Worm (Caenorhabditis elegans): ENCODE results near the gene Y69A2AR.1.

Y69A2AR.1 gene

DNA sequence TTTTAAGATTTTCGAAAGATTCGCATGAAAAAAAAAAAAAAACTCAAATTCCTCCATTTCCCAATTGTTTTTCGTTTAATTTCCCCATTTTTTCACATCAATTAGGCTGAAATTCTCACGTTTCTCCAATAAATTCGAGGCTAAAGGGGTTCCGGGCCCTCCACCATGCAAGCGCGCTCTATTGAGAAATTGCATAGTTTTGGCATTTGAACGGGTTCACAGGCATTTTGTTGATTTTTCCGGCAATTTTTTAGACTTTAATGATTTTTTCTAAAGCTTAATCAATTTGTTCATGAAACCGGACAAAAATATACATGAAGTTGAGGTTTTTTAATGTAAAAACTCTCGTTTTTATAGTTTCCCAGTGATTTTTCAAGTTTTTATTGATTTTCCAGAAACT is 723 bp upstream of the Y69A2AR.1 start (continued):
- TF ChIP-seq fkh-8 (tag; optimal IDR thresholded peaks at IDR 0.05) = no peak
- TF ChIP-seq zip-4 (GFP tag; optimal IDR thresholded peaks at IDR 0.05) = no peak
- no peak for TF ChIP-seq aly-2 (tag; optimal IDR thresholded peaks at IDR 0.05)
- TF ChIP-seq tbx-2 (tag; optimal IDR thresholded peaks at IDR 0.05) = no peak
- TF ChIP-seq dpl-1 (GFP tag; optimal IDR thresholded peaks at IDR 0.05) = peak; percentile 38 to 64 (median 39)
- TF ChIP-seq hlh-4 (tag; optimal IDR thresholded peaks at IDR 0.05) = no peak
- no peak for TF ChIP-seq sptf-1 (tag; optimal IDR thresholded peaks at IDR 0.05)
- TF ChIP-seq nhr-237 (tag; optimal IDR thresholded peaks at IDR 0.05) = no peak
- peak; percentile 53 for TF ChIP-seq nhr-85 (tag)
- no peak for TF ChIP-seq fos-1 (tag; optimal IDR thresholded peaks at IDR 0.05)
- peak; percentile 25 for TF ChIP-seq lin-15B (tag; optimal IDR thresholded peaks at IDR 0.05)
- TF ChIP-seq mab-9 (GFP tag; IDR thresholded peaks at IDR 0.05) = no peak
- no peak for TF ChIP-seq lir-3 (tag; optimal IDR thresholded peaks at IDR 0.05; ENCODE audit: poor library complexity)
- no peak for TF ChIP-seq ama-1 (optimal IDR thresholded peaks at IDR 0.05)
- TF ChIP-seq egl-13 (tag; optimal IDR thresholded peaks at IDR 0.05) = no peak
- no peak for TF ChIP-seq nhr-71 (tag; optimal IDR thresholded peaks at IDR 0.05)
- TF ChIP-seq aha-1 (tag; optimal IDR thresholded peaks at IDR 0.05) = no peak
- TF ChIP-seq ceh-90 (tag; optimal IDR thresholded peaks at IDR 0.05) = no peak
- TF ChIP-seq ceh-88 (GFP tag; IDR thresholded peaks at IDR 0.05) = no peak
- TF ChIP-seq elt-2 (tag; optimal IDR thresholded peaks at IDR 0.05) = no peak
- no peak for TF ChIP-seq unc-98 (GFP tag; IDR thresholded peaks at IDR 0.05)
- peak; percentile 8 to 38 for TF ChIP-seq efl-1 (optimal IDR thresholded peaks at IDR 0.05)
- TF ChIP-seq efl-1 (GFP tag; optimal IDR thresholded peaks at IDR 0.05 in 1 of 2) = peak; percentile 50 to 94
- TF ChIP-seq efl-3 (GFP tag; optimal IDR thresholded peaks at IDR 0.05) = no peak
- peak; percentile 35 to 56 for TF ChIP-seq lin-35 (GFP tag; optimal IDR thresholded peaks at IDR 0.05)
- TF ChIP-seq lin-14 (GFP tag; optimal IDR thresholded peaks at IDR 0.05) = peak; percentile 36
- TF ChIP-seq vab-15 (tag; optimal IDR thresholded peaks at IDR 0.05) = no peak
- no peak for TF ChIP-seq hpl-2 (GFP tag; optimal IDR thresholded peaks at IDR 0.05)
- no peak for TF ChIP-seq pax-3 (tag; optimal IDR thresholded peaks at IDR 0.05)
- no peak for TF ChIP-seq unc-130 (tag; optimal IDR thresholded peaks at IDR 0.05)
- TF ChIP-seq pag-3 (tag; optimal IDR thresholded peaks at IDR 0.05; ENCODE audit: borderline replicate concordance, insufficient read depth) = peak; percentile 72
- TF ChIP-seq unc-62 (GFP tag; optimal IDR thresholded peaks at IDR 0.05) = no peak
- no peak for TF ChIP-seq sox-4 (tag; optimal IDR thresholded peaks at IDR 0.05)
- no peak for TF ChIP-seq C34B4.2 (tag; optimal IDR thresholded peaks at IDR 0.05)

DNA sequence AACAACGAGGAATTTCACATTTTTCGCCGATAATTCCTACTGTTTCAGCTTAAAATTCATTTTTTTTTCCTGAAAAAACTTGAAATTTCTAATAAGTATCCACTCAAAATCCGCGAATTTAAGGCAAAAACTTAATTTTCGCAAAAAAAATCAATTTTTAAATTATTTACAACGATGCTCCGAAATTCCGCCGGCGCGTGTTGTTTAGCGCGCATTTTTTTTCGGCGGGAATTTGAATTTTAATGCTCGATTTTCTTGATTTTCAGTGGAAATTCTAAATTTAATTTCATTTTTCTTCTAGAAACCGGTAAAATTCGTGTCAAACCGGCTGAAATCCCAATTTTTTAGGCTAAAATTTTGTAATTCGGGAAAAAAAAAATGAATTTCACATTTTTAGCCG is 1.3 kb downstream of the Y69A2AR.1 start:
- TF ChIP-seq efl-1 (optimal IDR thresholded peaks at IDR 0.05) (peak in 1 of 2 experiments; percentile 8), efl-1 (GFP tag; optimal IDR thresholded peaks at IDR 0.05 in 1 of 2) (peak in 1 of 2 experiments; percentile 25)

DNA sequence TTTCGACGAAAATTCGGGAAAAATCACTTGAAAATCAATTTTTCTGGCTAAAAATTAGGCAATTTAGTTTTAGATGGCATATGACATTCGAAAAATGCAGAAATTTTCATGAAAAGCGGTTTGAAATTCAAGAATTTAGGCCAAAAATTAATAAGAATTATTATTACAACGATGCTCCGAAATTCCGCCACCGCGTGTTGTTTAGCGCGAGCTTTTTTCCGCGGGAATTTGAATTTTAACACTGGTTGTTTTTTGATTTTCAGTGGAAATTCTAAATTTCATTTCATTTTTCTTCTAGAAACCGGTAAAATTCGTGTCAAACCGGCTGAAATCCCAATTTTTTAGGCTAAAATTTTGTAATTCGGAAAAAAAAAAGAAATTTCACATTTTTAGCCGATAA is 3.8 kb downstream of the Y69A2AR.1 start:
- peak; percentile 77 to 87 (median 84) for TF ChIP-seq dpl-1 (GFP tag; optimal IDR thresholded peaks at IDR 0.05)
- TF ChIP-seq nhr-20 (tag; optimal IDR thresholded peaks at IDR 0.05) = no peak
- no peak for TF ChIP-seq nhr-76 (tag; optimal IDR thresholded peaks at IDR 0.05)
- no peak for TF ChIP-seq efl-3 (GFP tag; optimal IDR thresholded peaks at IDR 0.05)
- TF ChIP-seq nhr-12 (tag; optimal IDR thresholded peaks at IDR 0.05) = no peak
- TF ChIP-seq Y116A8C.19 (tag; optimal IDR thresholded peaks at IDR 0.05; ENCODE audit: borderline replicate concordance) = no peak
- no peak for TF ChIP-seq jun-1 (tag; optimal IDR thresholded peaks at IDR 0.05)
- TF ChIP-seq ama-1 (optimal IDR thresholded peaks at IDR 0.05) = no peak
- peak; percentile 20 to 60 for TF ChIP-seq lsy-2 (tag; optimal IDR thresholded peaks at IDR 0.05)
- no peak for TF ChIP-seq egl-13 (tag; optimal IDR thresholded peaks at IDR 0.05)
- peak; percentile 84 to 91 for TF ChIP-seq lin-35 (GFP tag; optimal IDR thresholded peaks at IDR 0.05)
- no peak for TF ChIP-seq tbx-2 (tag; optimal IDR thresholded peaks at IDR 0.05)
- no peak for TF ChIP-seq unc-62 (GFP tag; optimal IDR thresholded peaks at IDR 0.05)
- TF ChIP-seq nhr-47 (tag; optimal IDR thresholded peaks at IDR 0.05) = peak; percentile 28
- peak; percentile 65 to 85 for TF ChIP-seq efl-1 (optimal IDR thresholded peaks at IDR 0.05)
- TF ChIP-seq efl-1 (GFP tag; optimal IDR thresholded peaks at IDR 0.05 in 1 of 2) = peak; percentile 90 to 99
- TF ChIP-seq nhr-19 (GFP tag; conservative IDR thresholded peaks at IDR 0.05) = 0 out of 2 replicates have a peak, but pooled peaks have one; percentile 14
- no peak for TF ChIP-seq mef-2 (tag; optimal IDR thresholded peaks at IDR 0.05)
- no peak for TF ChIP-seq zag-1 (tag; optimal IDR thresholded peaks at IDR 0.05)
- TF ChIP-seq fos-1 (tag; optimal IDR thresholded peaks at IDR 0.05) = no peak
- TF ChIP-seq snu-23 (GFP tag; optimal IDR thresholded peaks at IDR 0.05) = peak; percentile 17
- TF ChIP-seq grh-1 (GFP tag; IDR thresholded peaks at IDR 0.05) = no peak
- TF ChIP-seq nhr-71 (tag; optimal IDR thresholded peaks at IDR 0.05) = peak; percentile 22

Measured in whole organism, L1 larva.